Worm (Caenorhabditis elegans) whole organism, late embryonic: Measurements from ENCODE around the gene C06E2.1.

Source experiments
- F13H6.1 ChIP-seq: sonication (generic microtip); optimal IDR thresholded peaks from 2 replicates; lab custom pipeline; 2016; ENCODE audit warnings: missing genetic modification characterization, missing compliant biosample characterization
- K09A11.1 ChIP-seq: sonication (generic microtip); optimal IDR thresholded peaks from 2 replicates; lab custom pipeline; 2017; ENCODE audit warnings: antibody characterized with exemption, mild to moderate bottlenecking, missing genetic modification characterization, missing compliant biosample characterization; ENCODE audit not compliant: insufficient read depth
- ama-1 ChIP-seq: fragments of 150-350 bp; optimal IDR thresholded peaks from 2 replicates; lab custom pipeline; 2014
- ceh-2 ChIP-seq: sonication (generic microtip); optimal IDR thresholded peaks from 2 replicates; lab custom pipeline; 2016; ENCODE audit warnings: missing genotype, missing genetic modification characterization, missing compliant biosample characterization
- ceh-24 ChIP-seq: sonication (generic microtip); optimal IDR thresholded peaks from 2 replicates; lab custom pipeline; 2016; ENCODE audit warnings: mild to moderate bottlenecking, missing genetic modification characterization, missing compliant biosample characterization
- ceh-30 ChIP-seq: fragments of 150-350 bp; optimal IDR thresholded peaks from 2 replicates; lab custom pipeline; 2014; ENCODE audit warnings: missing biosample characterization, missing genetic modification characterization
- ceh-31 ChIP-seq: sonication (generic microtip); optimal IDR thresholded peaks from 2 replicates; lab custom pipeline; 2016; ENCODE audit warnings: missing genetic modification characterization, missing compliant biosample characterization
- ceh-34 ChIP-seq: sonication (generic microtip); optimal IDR thresholded peaks from 2 replicates; lab custom pipeline; 2016; ENCODE audit warnings: mild to moderate bottlenecking, missing genetic modification characterization, missing compliant biosample characterization
- ceh-45 ChIP-seq: fragments of 200-800 bp; sonication (Bioruptor generic); IDR thresholded peaks from 2 replicates; pipeline ENCODE4 v1.3.6; 2022; ENCODE audit warnings: missing genetic modification reagents, missing genetic modification characterization, missing compliant biosample characterization
- ceh-48 ChIP-seq: sonication (generic microtip); optimal IDR thresholded peaks from 2 replicates; lab custom pipeline; 2016; ENCODE audit warnings: missing genetic modification characterization, inconsistent platforms, missing compliant biosample characterization
- ceh-6 ChIP-seq: fragments of 200-800 bp; sonication (Bioruptor generic); optimal IDR thresholded peaks from 2 replicates; lab custom pipeline; 2018; ENCODE audit warnings: mild to moderate bottlenecking, missing genetic modification characterization, missing compliant biosample characterization
- ceh-9 ChIP-seq: sonication (generic microtip); optimal IDR thresholded peaks from 2 replicates; lab custom pipeline; 2016; ENCODE audit warnings: mild to moderate bottlenecking, missing genetic modification characterization, inconsistent platforms, missing compliant biosample characterization
- dmd-4 ChIP-seq: sonication (generic microtip); optimal IDR thresholded peaks from 2 replicates; lab custom pipeline; 2016; ENCODE audit warnings: borderline replicate concordance, missing genetic modification characterization, missing compliant biosample characterization
- dve-1 ChIP-seq: sonication (generic microtip); optimal IDR thresholded peaks from 2 replicates; lab custom pipeline; 2017; ENCODE audit warnings: antibody characterized with exemption, mild to moderate bottlenecking, missing genetic modification characterization, missing compliant biosample characterization
- elt-2 ChIP-seq: sonication (generic microtip); optimal IDR thresholded peaks from 2 replicates; lab custom pipeline; 2016; ENCODE audit warnings: missing genetic modification reagents, missing genetic modification characterization, missing compliant biosample characterization
- ets-4 ChIP-seq: sonication (generic microtip); optimal IDR thresholded peaks from 2 replicates; lab custom pipeline; 2016; ENCODE audit warnings: missing genetic modification characterization, missing compliant biosample characterization
- eyg-1 ChIP-seq: sonication (generic microtip); optimal IDR thresholded peaks from 2 replicates; lab custom pipeline; 2016; ENCODE audit warnings: missing genotype, missing genetic modification characterization, missing compliant biosample characterization
- fax-1 ChIP-seq: sonication (generic microtip); optimal IDR thresholded peaks from 2 replicates; lab custom pipeline; 2016; ENCODE audit warnings: missing genotype, missing genetic modification characterization, missing compliant biosample characterization
- fkh-10 ChIP-seq: fragments of 150-350 bp; optimal IDR thresholded peaks from 2 replicates; lab custom pipeline; 2014; ENCODE audit warnings: missing biosample characterization, missing genetic modification reagents, missing genetic modification characterization
- fkh-6 ChIP-seq: sonication (generic microtip); optimal IDR thresholded peaks from 2 replicates; lab custom pipeline; 2016; ENCODE audit warnings: missing genetic modification characterization, missing compliant biosample characterization
- hlh-15 ChIP-seq: sonication (generic microtip); optimal IDR thresholded peaks from 2 replicates; lab custom pipeline; 2016; ENCODE audit warnings: missing genetic modification characterization, missing compliant biosample characterization
- hlh-30 ChIP-seq: sonication (generic microtip); optimal IDR thresholded peaks from 2 replicates; lab custom pipeline; 2017; ENCODE audit warnings: antibody characterized with exemption, missing genetic modification characterization, missing compliant biosample characterization; ENCODE audit not compliant: insufficient read depth
- hlh-8 ChIP-seq: sonication (generic microtip); optimal IDR thresholded peaks from 2 replicates; lab custom pipeline; 2016; ENCODE audit warnings: missing genotype, missing genetic modification characterization, missing compliant biosample characterization
- lin-11 ChIP-seq: fragments of 200-800 bp; sonication (Bioruptor generic); optimal IDR thresholded peaks from 2 replicates; lab custom pipeline; 2018; ENCODE audit warnings: mild to moderate bottlenecking, missing genetic modification characterization, missing compliant biosample characterization
- madf-2 ChIP-seq: sonication (generic microtip); optimal IDR thresholded peaks from 2 replicates; lab custom pipeline; 2017; ENCODE audit warnings: missing genetic modification characterization, missing compliant biosample characterization
- mec-3 ChIP-seq: sonication (generic microtip); optimal IDR thresholded peaks from 2 replicates; lab custom pipeline; 2016; ENCODE audit warnings: borderline replicate concordance, missing genetic modification characterization, missing compliant biosample characterization
- nfya-1 ChIP-seq: sonication (generic microtip); optimal IDR thresholded peaks from 2 replicates; lab custom pipeline; 2017; ENCODE audit warnings: missing genetic modification characterization, mild to moderate bottlenecking, missing compliant biosample characterization, antibody characterized with exemption, moderate library complexity
- nhr-11 ChIP-seq: fragments of 150-350 bp; optimal IDR thresholded peaks from 2 replicates; lab custom pipeline; 2014; ENCODE audit warnings: missing biosample characterization, missing genetic modification characterization
- nhr-232 ChIP-seq: sonication (generic microtip); optimal IDR thresholded peaks from 2 replicates; lab custom pipeline; 2016; ENCODE audit warnings: missing genetic modification characterization, missing compliant biosample characterization
- odd-2 ChIP-seq: sonication (generic microtip); optimal IDR thresholded peaks from 2 replicates; lab custom pipeline; 2017; ENCODE audit warnings: antibody characterized with exemption, mild to moderate bottlenecking, missing genetic modification characterization, missing compliant biosample characterization
- pax-1 ChIP-seq: fragments of 150-350 bp; optimal IDR thresholded peaks from 2 replicates; lab custom pipeline; 2014; ENCODE audit warnings: missing biosample characterization, missing genetic modification characterization
- pqm-1 ChIP-seq: sonication (generic microtip); optimal IDR thresholded peaks from 2 replicates; lab custom pipeline; 2016; ENCODE audit warnings: missing genetic modification characterization, missing compliant biosample characterization
- ref-2 ChIP-seq: sonication (generic microtip); optimal IDR thresholded peaks from 2 replicates; lab custom pipeline; 2016; ENCODE audit warnings: missing genetic modification characterization, missing compliant biosample characterization
- rnt-1 ChIP-seq: sonication (generic microtip); optimal IDR thresholded peaks from 2 replicates; lab custom pipeline; 2016; ENCODE audit warnings: missing genetic modification characterization, missing compliant biosample characterization
- sdc-2 ChIP-seq: sonication (generic microtip); optimal IDR thresholded peaks from 2 replicates; lab custom pipeline; 2016; ENCODE audit warnings: missing genotype, missing genetic modification characterization, missing compliant biosample characterization
- sox-2 ChIP-seq: fragments of 200-800 bp; sonication (Bioruptor generic); IDR thresholded peaks from 2 replicates; pipeline ENCODE4 v1.3.6; 2022; ENCODE audit warnings: missing genetic modification reagents, missing genetic modification characterization, missing compliant biosample characterization
- tbx-2 ChIP-seq: sonication (generic microtip); optimal IDR thresholded peaks from 2 replicates; lab custom pipeline; 2016; ENCODE audit warnings: missing genetic modification characterization, missing compliant biosample characterization
- ttx-3 ChIP-seq: sonication (generic microtip); optimal IDR thresholded peaks from 2 replicates; lab custom pipeline; 2016; ENCODE audit warnings: missing genetic modification reagents, missing genetic modification characterization, missing compliant biosample characterization
- unc-3 ChIP-seq, 2 experiments: fragments of 200-800 bp in 1 of 2; sonication (Bioruptor generic) in 1 of 2; sonication (generic microtip) in 1 of 2; conservative IDR thresholded peaks in 1 of 2; optimal IDR thresholded peaks in 1 of 2; 2 replicates each; pipeline versions ENCODE4 v1.3.6 to Lab custom; 2016 to 2022; ENCODE audit warnings: missing compliant biosample characterization in 2 of 2, missing genetic modification characterization in 2 of 2, missing genetic modification reagents in 1 of 2
- unc-55 ChIP-seq: sonication (generic microtip); optimal IDR thresholded peaks from 2 replicates; lab custom pipeline; 2017; ENCODE audit warnings: missing biosample characterization, missing genetic modification reagents, missing genetic modification characterization
- zip-5 ChIP-seq: sonication (generic microtip); optimal IDR thresholded peaks from 2 replicates; lab custom pipeline; 2016; ENCODE audit warnings: missing genetic modification characterization, missing compliant biosample characterization
- ztf-16 ChIP-seq: sonication (generic microtip); optimal IDR thresholded peaks from 2 replicates; lab custom pipeline; 2017; ENCODE audit warnings: missing genetic modification characterization, missing compliant biosample characterization

Gene C06E2.1

DNA sequence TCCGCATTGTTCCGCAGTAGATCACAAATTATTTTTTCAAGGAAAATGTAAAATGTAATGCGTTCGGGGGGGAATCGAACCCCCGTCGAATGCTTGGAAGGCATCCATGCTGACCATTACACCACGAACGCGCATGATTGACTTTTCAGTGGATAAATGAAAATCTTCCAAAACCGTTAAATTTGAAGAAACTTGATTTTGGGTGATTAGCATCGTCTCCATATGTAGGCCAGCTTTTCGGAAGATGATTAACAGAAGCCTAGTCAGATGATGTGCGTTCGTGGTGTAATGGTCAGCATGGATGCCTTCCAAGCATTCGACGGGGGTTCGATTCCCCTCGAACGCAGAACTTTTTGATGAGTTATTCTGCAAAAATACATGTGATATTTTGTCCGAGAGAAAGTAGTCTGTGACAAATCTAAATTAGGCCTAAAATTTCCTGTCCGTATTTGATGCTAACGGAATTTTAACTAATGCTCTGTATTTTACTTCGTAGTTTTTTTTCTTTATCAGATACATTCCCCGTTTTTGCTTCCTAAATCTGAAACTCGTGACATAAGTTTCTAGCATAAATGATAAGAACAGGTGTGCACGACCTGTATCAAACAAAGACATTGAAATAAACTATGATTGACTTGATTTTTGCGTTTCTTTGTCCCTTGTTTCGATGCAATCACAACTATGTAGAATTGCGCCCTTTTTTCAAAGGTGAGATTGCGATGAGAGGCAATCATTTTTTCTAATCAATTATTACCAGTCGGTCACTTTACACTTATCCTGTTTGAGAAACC, 28.0 kb downstream of the C06E2.1 start, which contains the start of gene C28G1.10:
TSS of gene C28G1.10 (plus strand) at position 676 of the 791 bp plus-strand sequence.
- TF ChIP-seq ztf-16 (tag; lab: Kevin White, UChicago) (no peak), ttx-3 (tag; lab: Kevin White, UChicago) (no peak), hlh-30 (tag; lab: Kevin White, UChicago) (peak; percentile 10), ref-2 (tag; lab: Kevin White, UChicago) (no peak), F13H6.1 (tag; lab: Kevin White, UChicago) (no peak), ceh-9 (tag; lab: Kevin White, UChicago) (no peak), ceh-34 (tag; lab: Kevin White, UChicago) (no peak)

DNA sequence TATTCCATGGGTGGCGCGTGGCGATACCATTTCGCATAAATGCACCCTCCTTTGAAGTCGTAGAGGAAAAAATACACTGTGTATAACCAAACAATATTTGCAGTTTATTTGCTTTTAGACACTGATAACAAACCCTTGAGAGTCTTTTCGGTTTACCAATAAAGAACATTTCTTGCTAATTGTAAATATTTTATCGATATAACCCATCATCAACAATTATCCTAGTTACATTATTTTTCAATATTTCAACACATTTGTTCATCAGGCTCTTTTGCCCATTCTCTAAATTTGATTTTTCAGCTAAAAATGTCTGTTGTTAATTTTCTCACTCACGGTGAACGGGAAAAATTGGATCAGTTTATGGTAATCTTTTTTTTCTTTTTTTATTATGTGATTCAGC, 30.7 kb downstream of the C06E2.1 start, which contains the start of gene ubc-23:
TSS of gene ubc-23 (plus strand) at position 301 of the 400 bp plus-strand sequence.
- TF ChIP-seq K09A11.1 (no peak), nhr-232 (no peak)

DNA sequence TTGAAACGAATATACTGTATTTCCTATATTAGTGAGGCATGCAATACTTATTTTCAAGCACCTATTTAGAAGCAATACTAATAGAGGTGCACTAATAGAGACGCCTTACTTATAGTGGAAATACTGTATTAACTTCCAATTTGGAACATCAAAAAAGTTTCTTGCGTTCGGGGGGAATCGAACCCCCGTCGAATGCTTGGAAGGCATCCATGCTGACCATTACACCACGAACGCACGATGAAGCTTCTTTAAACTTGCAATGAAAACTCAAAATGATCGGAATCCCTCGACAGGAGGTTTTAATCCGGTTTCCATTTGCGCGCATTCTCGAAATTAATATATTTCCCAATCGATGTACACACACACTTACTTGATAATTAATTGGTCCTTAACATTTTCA, 36.5 kb downstream of the C06E2.1 start:
- TF ChIP-seq dmd-4: no peak
- TF ChIP-seq zip-5: no peak
- no peak for TF ChIP-seq elt-2
- TF ChIP-seq ref-2 (tag; lab: Kevin White, UChicago): no peak
- TF ChIP-seq nhr-232: no peak
- no peak for TF ChIP-seq hlh-15 (tag; lab: Kevin White, UChicago)
- no peak for TF ChIP-seq ceh-6 (GFP tag; lab: Kevin White, UChicago)
- TF ChIP-seq ceh-30: no peak
- no peak for TF ChIP-seq ceh-24 (tag; lab: Kevin White, UChicago)
- no peak for TF ChIP-seq hlh-8
- no peak for TF ChIP-seq fax-1 (tag; lab: Kevin White, UChicago)
- no peak for TF ChIP-seq sdc-2 (tag; lab: Kevin White, UChicago)
- no peak for TF ChIP-seq ceh-2 (tag; lab: Kevin White, UChicago)

DNA sequence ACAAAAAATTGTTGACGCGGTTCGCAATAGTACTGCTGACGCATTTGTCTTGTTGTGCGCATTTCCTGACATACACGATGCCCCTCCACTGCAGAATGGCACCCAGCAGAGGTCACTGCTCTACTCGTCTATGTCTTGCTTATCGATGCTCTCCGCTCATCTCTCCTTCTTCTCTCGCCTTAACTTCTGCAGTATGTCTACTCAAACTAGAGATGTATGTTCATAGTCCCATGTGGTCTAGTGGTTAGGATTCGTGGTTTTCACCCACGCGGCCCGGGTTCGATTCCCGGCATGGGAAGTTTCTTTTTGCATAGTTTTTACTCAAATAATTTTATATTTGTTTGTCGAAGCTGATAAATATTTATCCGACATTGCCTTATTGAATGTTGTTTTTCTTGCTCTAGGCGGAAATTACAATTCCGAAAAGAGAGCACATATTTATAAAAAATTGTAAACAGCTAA, 38.7 kb downstream of the C06E2.1 start, which contains the start of gene C28G1.2:
TSS of gene C28G1.2 (plus strand) at position 130 of the 462 bp plus-strand sequence.
- peak; percentile 75 for TF ChIP-seq mec-3
- peak; percentile 71 for TF ChIP-seq odd-2
- peak; percentile 89 for TF ChIP-seq dve-1 (tag; lab: Kevin White, UChicago)
- TF ChIP-seq ceh-48 (tag; lab: Kevin White, UChicago): peak; percentile 89
- peak; percentile 91 for TF ChIP-seq dmd-4
- TF ChIP-seq pqm-1 (tag; lab: Kevin White, UChicago): peak; percentile 85
- TF ChIP-seq tbx-2 (tag; lab: Kevin White, UChicago): peak; percentile 95
- peak; percentile 26 for TF ChIP-seq pax-1
- peak; percentile 93 for TF ChIP-seq ceh-31 (tag; lab: Kevin White, UChicago)
- TF ChIP-seq lin-11 (tag; lab: Kevin White, UChicago): peak; percentile 91
- peak; percentile 91 for TF ChIP-seq hlh-15 (tag; lab: Kevin White, UChicago)
- peak; percentile 79 for TF ChIP-seq ceh-24 (tag; lab: Kevin White, UChicago)
- peak; percentile 87 for TF ChIP-seq hlh-8
- TF ChIP-seq ztf-16 (tag; lab: Kevin White, UChicago): peak; percentile 93
- peak; percentile 80 for TF ChIP-seq fkh-10 (GFP tag; lab: Kevin White, UChicago)
- no peak for TF ChIP-seq nhr-11
- peak; percentile 87 for TF ChIP-seq K09A11.1
- TF ChIP-seq rnt-1 (tag; lab: Kevin White, UChicago): peak; percentile 96
- TF ChIP-seq eyg-1: peak; percentile 95
- TF ChIP-seq unc-3 (GFP tag; conservative IDR thresholded peaks at IDR 0.05; lab: Robert Waterston, UW): peak; percentile 97
- TF ChIP-seq unc-3 (tag; optimal IDR thresholded peaks at IDR 0.05; lab: Kevin White, UChicago): peak; percentile 94
- peak; percentile 97 for TF ChIP-seq ceh-34 (tag; lab: Kevin White, UChicago)
- peak; percentile 94 for TF ChIP-seq ceh-45 (GFP tag; lab: Robert Waterston, UW)
- TF ChIP-seq ets-4 (tag; lab: Kevin White, UChicago): peak; percentile 52
- peak; percentile 89 for TF ChIP-seq fax-1 (tag; lab: Kevin White, UChicago)
- TF ChIP-seq sox-2 (GFP tag; lab: Robert Waterston, UW): peak; percentile 86
- TF ChIP-seq ceh-6 (GFP tag; lab: Kevin White, UChicago): peak; percentile 95
- TF ChIP-seq nfya-1 (tag; lab: Kevin White, UChicago): peak; percentile 89
- peak; percentile 91 for TF ChIP-seq fkh-6 (tag; lab: Kevin White, UChicago)
- TF ChIP-seq elt-2: peak; percentile 96
- TF ChIP-seq ama-1 (lab: Kevin White, UChicago): no peak
- peak; percentile 93 for TF ChIP-seq madf-2 (tag; lab: Kevin White, UChicago)
- TF ChIP-seq unc-55 (GFP tag; lab: Kevin White, UChicago): peak; percentile 25
- TF ChIP-seq zip-5: peak; percentile 80
- peak; percentile 90 for TF ChIP-seq nhr-232
- peak; percentile 98 for TF ChIP-seq ref-2 (tag; lab: Kevin White, UChicago)
